Worm (Caenorhabditis elegans) whole organism, late embryonic: ENCODE measurements around the gene mdt-27.

ENCODE experiments used
- C08G9.2 ChIP-seq: sonication (generic microtip); optimal IDR thresholded peaks from 2 replicates; lab custom pipeline; 2016; ENCODE audit warnings: mild to moderate bottlenecking, missing genetic modification characterization, moderate library complexity, missing compliant biosample characterization
- K09A11.1 ChIP-seq: sonication (generic microtip); optimal IDR thresholded peaks from 2 replicates; lab custom pipeline; 2017; ENCODE audit warnings: antibody characterized with exemption, mild to moderate bottlenecking, missing genetic modification characterization, missing compliant biosample characterization; ENCODE audit not compliant: insufficient read depth
- T23F11.4 ChIP-seq: fragments of 200-800 bp; sonication (Bioruptor generic); optimal IDR thresholded peaks from 2 replicates; lab custom pipeline; 2018; ENCODE audit warnings: mild to moderate bottlenecking, missing genetic modification characterization, missing compliant biosample characterization
- ahr-1 ChIP-seq: sonication (generic microtip); optimal IDR thresholded peaks from 2 replicates; lab custom pipeline; 2016; ENCODE audit warnings: missing genetic modification characterization, missing compliant biosample characterization
- ama-1 ChIP-seq: fragments of 150-350 bp; optimal IDR thresholded peaks from 2 replicates; lab custom pipeline; 2014
- ceh-14 ChIP-seq: sonication (generic microtip); optimal IDR thresholded peaks from 2 replicates; lab custom pipeline; 2016; ENCODE audit warnings: missing genotype, missing genetic modification characterization, missing compliant biosample characterization
- ceh-18 ChIP-seq: sonication (generic microtip); optimal IDR thresholded peaks from 2 replicates; lab custom pipeline; 2016; ENCODE audit warnings: missing genetic modification characterization, missing compliant biosample characterization
- ceh-19 ChIP-seq: fragments of 200-800 bp; sonication (Bioruptor generic); optimal IDR thresholded peaks from 2 replicates; lab custom pipeline; 2018; ENCODE audit warnings: mild to moderate bottlenecking, missing genetic modification characterization, missing compliant biosample characterization
- ceh-2 ChIP-seq: sonication (generic microtip); optimal IDR thresholded peaks from 2 replicates; lab custom pipeline; 2016; ENCODE audit warnings: missing genotype, missing genetic modification characterization, missing compliant biosample characterization
- ceh-24 ChIP-seq: sonication (generic microtip); optimal IDR thresholded peaks from 2 replicates; lab custom pipeline; 2016; ENCODE audit warnings: mild to moderate bottlenecking, missing genetic modification characterization, missing compliant biosample characterization
- ceh-30 ChIP-seq: fragments of 150-350 bp; optimal IDR thresholded peaks from 2 replicates; lab custom pipeline; 2014; ENCODE audit warnings: missing biosample characterization, missing genetic modification characterization
- ceh-45 ChIP-seq: fragments of 200-800 bp; sonication (Bioruptor generic); IDR thresholded peaks from 2 replicates; pipeline ENCODE4 v1.3.6; 2022; ENCODE audit warnings: missing genetic modification reagents, missing genetic modification characterization, missing compliant biosample characterization
- ceh-9 ChIP-seq: sonication (generic microtip); optimal IDR thresholded peaks from 2 replicates; lab custom pipeline; 2016; ENCODE audit warnings: mild to moderate bottlenecking, missing genetic modification characterization, inconsistent platforms, missing compliant biosample characterization
- elt-2 ChIP-seq: sonication (generic microtip); optimal IDR thresholded peaks from 2 replicates; lab custom pipeline; 2016; ENCODE audit warnings: missing genetic modification reagents, missing genetic modification characterization, missing compliant biosample characterization
- elt-4 ChIP-seq: sonication (generic microtip); optimal IDR thresholded peaks from 2 replicates; lab custom pipeline; 2016; ENCODE audit warnings: missing genetic modification characterization, missing compliant biosample characterization
- eyg-1 ChIP-seq: sonication (generic microtip); optimal IDR thresholded peaks from 2 replicates; lab custom pipeline; 2016; ENCODE audit warnings: missing genotype, missing genetic modification characterization, missing compliant biosample characterization
- fkh-6 ChIP-seq: sonication (generic microtip); optimal IDR thresholded peaks from 2 replicates; lab custom pipeline; 2016; ENCODE audit warnings: missing genetic modification characterization, missing compliant biosample characterization
- hlh-15 ChIP-seq: sonication (generic microtip); optimal IDR thresholded peaks from 2 replicates; lab custom pipeline; 2016; ENCODE audit warnings: missing genetic modification characterization, missing compliant biosample characterization
- hlh-30 ChIP-seq: sonication (generic microtip); optimal IDR thresholded peaks from 2 replicates; lab custom pipeline; 2017; ENCODE audit warnings: antibody characterized with exemption, missing genetic modification characterization, missing compliant biosample characterization; ENCODE audit not compliant: insufficient read depth
- hlh-6 ChIP-seq: sonication (generic microtip); optimal IDR thresholded peaks from 2 replicates; lab custom pipeline; 2016; ENCODE audit warnings: missing genotype, missing genetic modification characterization, missing compliant biosample characterization
- hlh-8 ChIP-seq: sonication (generic microtip); optimal IDR thresholded peaks from 2 replicates; lab custom pipeline; 2016; ENCODE audit warnings: missing genotype, missing genetic modification characterization, missing compliant biosample characterization
- lim-6 ChIP-seq: sonication (generic microtip); optimal IDR thresholded peaks from 2 replicates; lab custom pipeline; 2016; ENCODE audit warnings: missing genetic modification characterization, missing compliant biosample characterization
- lin-11 ChIP-seq: fragments of 200-800 bp; sonication (Bioruptor generic); optimal IDR thresholded peaks from 2 replicates; lab custom pipeline; 2018; ENCODE audit warnings: mild to moderate bottlenecking, missing genetic modification characterization, missing compliant biosample characterization
- madf-2 ChIP-seq: sonication (generic microtip); optimal IDR thresholded peaks from 2 replicates; lab custom pipeline; 2017; ENCODE audit warnings: missing genetic modification characterization, missing compliant biosample characterization
- nfya-1 ChIP-seq: sonication (generic microtip); optimal IDR thresholded peaks from 2 replicates; lab custom pipeline; 2017; ENCODE audit warnings: missing genetic modification characterization, mild to moderate bottlenecking, missing compliant biosample characterization, antibody characterized with exemption, moderate library complexity
- nhr-11 ChIP-seq: fragments of 150-350 bp; optimal IDR thresholded peaks from 2 replicates; lab custom pipeline; 2014; ENCODE audit warnings: missing biosample characterization, missing genetic modification characterization
- npax-4 ChIP-seq: sonication (generic microtip); optimal IDR thresholded peaks from 2 replicates; lab custom pipeline; 2016; ENCODE audit warnings: missing genetic modification characterization, missing compliant biosample characterization
- odd-2 ChIP-seq: sonication (generic microtip); optimal IDR thresholded peaks from 2 replicates; lab custom pipeline; 2017; ENCODE audit warnings: antibody characterized with exemption, mild to moderate bottlenecking, missing genetic modification characterization, missing compliant biosample characterization
- pag-3 ChIP-seq: sonication (generic microtip); optimal IDR thresholded peaks from 2 replicates; lab custom pipeline; 2016; ENCODE audit warnings: missing compliant biosample characterization, missing genetic modification characterization, borderline replicate concordance
- pat-9 ChIP-seq: fragments of 200-800 bp; sonication (Bioruptor generic); optimal IDR thresholded peaks from 2 replicates; lab custom pipeline; 2018; ENCODE audit warnings: mild to moderate bottlenecking, missing genetic modification characterization, moderate library complexity, missing compliant biosample characterization
- pha-2 ChIP-seq: sonication (generic microtip); optimal IDR thresholded peaks from 2 replicates; lab custom pipeline; 2017; ENCODE audit warnings: mild to moderate bottlenecking, missing genetic modification characterization, missing compliant biosample characterization
- pqm-1 ChIP-seq: sonication (generic microtip); optimal IDR thresholded peaks from 2 replicates; lab custom pipeline; 2016; ENCODE audit warnings: missing genetic modification characterization, missing compliant biosample characterization
- pros-1 ChIP-seq: fragments of 150-350 bp; optimal IDR thresholded peaks from 2 replicates; lab custom pipeline; 2014; ENCODE audit warnings: missing biosample characterization, missing genetic modification reagents, missing genetic modification characterization
- ref-2 ChIP-seq: sonication (generic microtip); optimal IDR thresholded peaks from 2 replicates; lab custom pipeline; 2016; ENCODE audit warnings: missing genetic modification characterization, missing compliant biosample characterization
- rnt-1 ChIP-seq: sonication (generic microtip); optimal IDR thresholded peaks from 2 replicates; lab custom pipeline; 2016; ENCODE audit warnings: missing genetic modification characterization, missing compliant biosample characterization
- sox-2 ChIP-seq: fragments of 200-800 bp; sonication (Bioruptor generic); IDR thresholded peaks from 2 replicates; pipeline ENCODE4 v1.3.6; 2022; ENCODE audit warnings: missing genetic modification reagents, missing genetic modification characterization, missing compliant biosample characterization
- sox-4 ChIP-seq: sonication (generic microtip); optimal IDR thresholded peaks from 2 replicates; lab custom pipeline; 2017; ENCODE audit warnings: mild to moderate bottlenecking, missing genetic modification characterization, inconsistent platforms, missing compliant biosample characterization
- tbx-7 ChIP-seq: sonication (generic microtip); optimal IDR thresholded peaks from 2 replicates; lab custom pipeline; 2016; ENCODE audit warnings: missing genotype, missing genetic modification characterization, missing compliant biosample characterization
- ttx-3 ChIP-seq: sonication (generic microtip); optimal IDR thresholded peaks from 2 replicates; lab custom pipeline; 2016; ENCODE audit warnings: missing genetic modification reagents, missing genetic modification characterization, missing compliant biosample characterization
- unc-3 ChIP-seq, 2 experiments: fragments of 200-800 bp in 1 of 2; sonication (Bioruptor generic) in 1 of 2; sonication (generic microtip) in 1 of 2; conservative IDR thresholded peaks in 1 of 2; optimal IDR thresholded peaks in 1 of 2; 2 replicates each; pipeline versions ENCODE4 v1.3.6 to Lab custom; 2016 to 2022; ENCODE audit warnings: missing compliant biosample characterization in 2 of 2, missing genetic modification characterization in 2 of 2, missing genetic modification reagents in 1 of 2
- unc-42 ChIP-seq: sonication (generic microtip); optimal IDR thresholded peaks from 2 replicates; lab custom pipeline; 2016; ENCODE audit warnings: missing genotype, missing genetic modification characterization, missing compliant biosample characterization
- unc-55 ChIP-seq: sonication (generic microtip); optimal IDR thresholded peaks from 2 replicates; lab custom pipeline; 2017; ENCODE audit warnings: missing biosample characterization, missing genetic modification reagents, missing genetic modification characterization
- unc-86 ChIP-seq: sonication (generic microtip); optimal IDR thresholded peaks from 2 replicates; lab custom pipeline; 2016; ENCODE audit warnings: missing genetic modification characterization, missing compliant biosample characterization
- zip-5 ChIP-seq: sonication (generic microtip); optimal IDR thresholded peaks from 2 replicates; lab custom pipeline; 2016; ENCODE audit warnings: missing genetic modification characterization, missing compliant biosample characterization
- ztf-16 ChIP-seq: sonication (generic microtip); optimal IDR thresholded peaks from 2 replicates; lab custom pipeline; 2017; ENCODE audit warnings: missing genetic modification characterization, missing compliant biosample characterization

Gene mdt-27

DNA sequence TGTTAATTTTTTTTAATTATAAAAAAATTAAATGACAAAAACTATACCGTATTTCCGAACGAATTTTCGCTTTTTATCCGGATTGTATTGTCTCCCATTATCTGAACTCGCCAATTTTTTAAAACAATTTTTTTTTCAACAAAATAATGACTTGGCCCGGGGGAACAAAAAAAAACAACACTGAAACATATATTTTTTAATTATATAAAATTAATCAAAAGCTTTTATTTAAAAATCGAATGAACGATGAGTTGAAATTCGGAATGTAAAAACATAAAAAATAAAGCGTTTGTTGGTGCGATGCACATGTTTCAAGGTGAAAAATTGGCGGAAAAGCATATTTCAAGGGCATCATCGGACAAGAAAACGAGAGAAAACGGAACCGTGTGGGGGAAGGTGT lies at the start of gene mdt-27:
Gene mdt-27 (minus strand): TSS at position 101 of the 400 bp plus-strand sequence.
- TF ChIP-seq unc-42 (tag; lab: Kevin White, UChicago): no peak
- no peak for TF ChIP-seq ceh-9 (tag; lab: Kevin White, UChicago)
- TF ChIP-seq zip-5 (tag; lab: Kevin White, UChicago): no peak
- no peak for TF ChIP-seq ama-1 (lab: Kevin White, UChicago)
- no peak for TF ChIP-seq ceh-19
- TF ChIP-seq ceh-2: no peak
- TF ChIP-seq ztf-16 (tag; lab: Kevin White, UChicago): no peak
- no peak for TF ChIP-seq pqm-1 (tag; lab: Kevin White, UChicago)
- no peak for TF ChIP-seq lim-6 (tag; lab: Kevin White, UChicago)
- TF ChIP-seq T23F11.4 (GFP tag; lab: Kevin White, UChicago): no peak
- TF ChIP-seq pat-9: no peak
- TF ChIP-seq hlh-30 (tag; lab: Kevin White, UChicago): no peak
- TF ChIP-seq odd-2: no peak
- TF ChIP-seq npax-4 (tag; lab: Kevin White, UChicago): no peak
- no peak for TF ChIP-seq ceh-45 (GFP tag; lab: Robert Waterston, UW)
- no peak for TF ChIP-seq nfya-1 (tag; lab: Kevin White, UChicago)
- no peak for TF ChIP-seq tbx-7 (tag; lab: Kevin White, UChicago)
- TF ChIP-seq hlh-8: no peak
- no peak for TF ChIP-seq elt-4 (tag; lab: Kevin White, UChicago)
- TF ChIP-seq ref-2 (tag; lab: Kevin White, UChicago): no peak

DNA sequence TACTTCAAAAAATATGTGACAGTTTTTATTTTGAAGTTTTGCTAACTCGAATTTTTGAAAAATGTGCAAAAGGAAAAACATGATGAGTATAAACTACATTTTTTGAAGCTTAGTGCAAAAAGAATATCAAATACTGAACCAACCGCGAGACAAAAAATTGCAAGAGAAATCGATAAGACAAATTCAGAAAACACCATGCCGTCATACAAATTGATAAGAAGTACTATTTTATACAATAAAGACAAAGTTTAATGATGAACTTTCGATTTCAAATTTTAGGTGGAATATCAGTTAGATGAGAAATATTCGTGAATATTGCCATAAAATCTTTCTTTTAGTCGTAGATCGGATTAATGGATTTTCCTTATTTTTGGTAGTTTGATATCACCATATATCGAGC lies 49.3 kb upstream of the mdt-27 start:
- no peak for TF ChIP-seq elt-4 (tag; lab: Kevin White, UChicago)
- no peak for TF ChIP-seq nfya-1 (tag; lab: Kevin White, UChicago)
- TF ChIP-seq ref-2 (tag; lab: Kevin White, UChicago): no peak
- TF ChIP-seq ahr-1 (tag; lab: Kevin White, UChicago): no peak
- no peak for TF ChIP-seq pha-2 (tag; lab: Kevin White, UChicago)
- no peak for TF ChIP-seq unc-86 (tag; lab: Kevin White, UChicago)
- TF ChIP-seq elt-2: no peak
- no peak for TF ChIP-seq eyg-1 (tag; lab: Kevin White, UChicago)
- TF ChIP-seq pag-3 (tag; lab: Kevin White, UChicago): no peak
- TF ChIP-seq C08G9.2 (tag; lab: Kevin White, UChicago): no peak
- no peak for TF ChIP-seq ztf-16 (tag; lab: Kevin White, UChicago)
- TF ChIP-seq K09A11.1 (tag; lab: Kevin White, UChicago): no peak
- TF ChIP-seq sox-4: no peak
- no peak for TF ChIP-seq fkh-6
- TF ChIP-seq unc-55 (GFP tag; lab: Kevin White, UChicago): no peak
- no peak for TF ChIP-seq pqm-1 (tag; lab: Kevin White, UChicago)
- TF ChIP-seq, all 69 proteins: peak for 0

DNA sequence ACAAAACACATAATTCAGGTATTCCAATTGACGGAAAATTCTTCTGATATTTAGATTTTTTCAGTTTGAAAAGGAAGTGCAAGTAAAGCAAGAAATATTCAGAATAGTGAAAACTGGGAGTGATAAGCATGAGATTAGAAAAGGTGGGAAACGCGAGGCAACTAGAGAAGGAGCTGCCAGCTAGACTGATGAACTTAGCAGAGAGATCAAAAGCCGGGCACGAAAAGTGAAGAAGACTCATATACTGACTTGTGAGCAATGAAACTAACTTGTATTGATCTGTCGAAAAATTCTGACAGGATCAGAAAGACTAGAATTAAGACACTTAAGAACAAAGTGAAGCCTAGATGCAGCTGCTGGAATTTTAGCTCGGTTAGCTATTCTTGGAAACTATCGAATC lies 48.0 kb upstream of the mdt-27 start, which contains the start of gene nhr-36:
Gene nhr-36 (minus strand): TSS at position 101 of the 400 bp plus-strand sequence.
- TF ChIP-seq ref-2 (tag; lab: Kevin White, UChicago) (no peak), K09A11.1 (tag; lab: Kevin White, UChicago) (no peak), unc-86 (tag; lab: Kevin White, UChicago) (no peak), ceh-14 (tag; lab: Kevin White, UChicago) (no peak), nhr-11 (tag; lab: Kevin White, UChicago) (no peak), fkh-6 (no peak), pha-2 (tag; lab: Kevin White, UChicago) (no peak), hlh-6 (no peak), rnt-1 (tag; lab: Kevin White, UChicago) (no peak), elt-4 (tag; lab: Kevin White, UChicago) (no peak), C08G9.2 (tag; lab: Kevin White, UChicago) (no peak), hlh-15 (tag; lab: Kevin White, UChicago) (no peak), npax-4 (tag; lab: Kevin White, UChicago) (no peak), sox-4 (no peak)

DNA sequence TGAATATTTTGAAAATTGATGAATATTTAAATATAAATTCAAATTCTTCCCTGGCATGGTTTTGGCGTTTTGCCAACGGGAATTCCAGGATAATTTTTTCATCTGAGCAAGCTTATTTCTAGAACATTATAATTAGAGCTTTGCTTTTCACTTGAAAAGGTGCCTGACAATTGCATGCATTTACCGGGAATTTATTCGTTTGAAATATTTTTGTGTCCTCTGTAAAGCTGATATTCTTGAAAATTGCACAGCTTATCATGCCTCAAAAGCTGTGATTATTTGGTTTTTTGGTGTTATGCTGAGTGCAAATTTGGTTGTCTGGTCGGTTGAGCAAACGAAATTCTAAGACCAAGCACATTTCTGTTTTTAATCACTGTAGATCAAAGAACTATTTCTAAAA lies 47.0 kb upstream of the mdt-27 start:
- TF ChIP-seq rnt-1 (tag; lab: Kevin White, UChicago) (no peak), lim-6 (tag; lab: Kevin White, UChicago) (no peak), hlh-15 (tag; lab: Kevin White, UChicago) (no peak), ceh-45 (GFP tag; lab: Robert Waterston, UW) (no peak), lin-11 (tag; lab: Kevin White, UChicago) (no peak), nfya-1 (tag; lab: Kevin White, UChicago) (no peak), pros-1 (tag; lab: Kevin White, UChicago) (no peak), nhr-11 (tag; lab: Kevin White, UChicago) (no peak), madf-2 (tag; lab: Kevin White, UChicago) (no peak), unc-3 (GFP tag; conservative IDR thresholded peaks at IDR 0.05; lab: Robert Waterston, UW) (no peak), unc-3 (tag; optimal IDR thresholded peaks at IDR 0.05; lab: Kevin White, UChicago) (no peak), sox-2 (GFP tag; lab: Robert Waterston, UW) (no peak), ceh-18 (tag; lab: Kevin White, UChicago) (no peak), npax-4 (tag; lab: Kevin White, UChicago) (no peak), ceh-24 (no peak), elt-4 (tag; lab: Kevin White, UChicago) (no peak), pat-9 (no peak), ttx-3 (tag; lab: Kevin White, UChicago) (no peak), ceh-30 (tag; lab: Kevin White, UChicago) (no peak)
